Worm (Caenorhabditis elegans): ENCODE results near the gene nhr-221.

DNA sequence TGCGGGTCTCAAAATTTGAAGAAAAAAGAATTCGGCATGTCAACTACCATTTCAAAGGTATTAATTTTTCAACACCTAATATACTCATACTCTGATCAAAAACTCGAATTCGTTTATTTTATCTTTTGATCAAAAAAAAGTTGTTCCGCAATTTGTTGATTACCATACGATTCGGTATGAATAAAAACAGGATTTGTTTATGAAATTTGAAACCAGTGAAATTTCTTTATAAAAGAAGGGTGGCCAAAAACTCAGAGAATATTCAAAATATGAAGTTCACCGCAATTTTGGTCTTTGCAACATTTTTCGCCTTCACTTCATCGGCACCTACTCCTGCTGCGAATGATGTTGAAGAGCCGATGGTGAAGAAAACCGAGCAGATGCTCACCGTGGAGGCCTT is 33.1 kb downstream of the nhr-221 start, which contains the start of the genes C07G3.8 and C07G3.10:
- TF ChIP-seq lin-35 (GFP tag; optimal IDR thresholded peaks at IDR 0.05) (no peak), zim-3 (tag; optimal IDR thresholded peaks at IDR 0.05) (no peak), nfya-1 (tag; optimal IDR thresholded peaks at IDR 0.05; ENCODE audit: borderline replicate concordance, insufficient read depth) (no peak), cebp-1 (GFP tag; IDR thresholded peaks at IDR 0.05) (no peak), cebp-1 (tag; optimal IDR thresholded peaks at IDR 0.05) (no peak), ama-1 (optimal IDR thresholded peaks at IDR 0.05) (no peak), ama-1 (GFP tag; optimal IDR thresholded peaks at IDR 0.05) (no peak), B0019.2 (GFP tag; conservative IDR thresholded peaks at IDR 0.05) (no peak)

Data from whole organism, young adult.